Worm (Caenorhabditis elegans): ENCODE results near the gene fubl-3.

DNA sequence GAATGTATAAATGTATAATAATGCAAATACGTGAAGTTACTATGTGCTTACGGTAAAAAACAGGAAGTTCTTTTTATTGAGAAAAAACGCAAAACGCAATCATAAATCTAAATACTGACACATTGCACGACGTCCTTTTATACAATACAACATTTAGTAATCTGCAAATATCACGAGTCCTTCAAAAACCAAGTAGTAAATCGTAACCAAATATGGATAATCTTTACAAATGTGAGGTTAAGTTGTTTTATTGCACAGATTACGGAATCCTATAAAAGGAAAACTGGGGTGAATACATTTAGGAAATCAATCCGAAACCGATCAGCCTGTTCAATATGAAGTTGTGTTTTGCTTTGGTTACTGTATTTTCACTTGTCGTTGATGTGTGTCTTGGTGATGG lies 36.0 kb upstream of the fubl-3 start, which contains the start of gene F11C7.7:
- no peak for TF ChIP-seq lag-1 (GFP tag; IDR thresholded peaks at IDR 0.05)
- no peak for TF ChIP-seq lin-35 (GFP tag; optimal IDR thresholded peaks at IDR 0.05)
- no peak for TF ChIP-seq unc-62 (GFP tag; optimal IDR thresholded peaks at IDR 0.05)
- TF ChIP-seq nhr-179 (tag; optimal IDR thresholded peaks at IDR 0.05) = no peak
- no peak for TF ChIP-seq ceh-79 (tag; optimal IDR thresholded peaks at IDR 0.05)

All from whole organism, young adult.